Fruit fly (Drosophila melanogaster): Measurements from ENCODE around the gene Nepl19.

Gene Nepl19

dm6 chr3R:28859058-28859526, 20.8 kb downstream of the Nepl19 start, which contains the start of gene Inx3:
TSS of gene Inx3 (minus strand) at chr3R:28859497.
- TF ChIP-seq jim (GFP tag; optimal IDR thresholded peaks at IDR 0.05) (no peak), Jra (GFP tag; optimal IDR thresholded peaks at IDR 0.05) (no peak), dl (GFP tag; optimal IDR thresholded peaks at IDR 0.05; ENCODE audit: insufficient read depth in 1 of 2, partially characterized antibody in 2 of 2) (peak; percentile 74 to 87), lola (GFP tag; optimal IDR thresholded peaks at IDR 0.05) (no peak), Dfd (GFP tag; optimal IDR thresholded peaks at IDR 0.05) (no peak), Hr78 (GFP tag; optimal IDR thresholded peaks at IDR 0.05) (no peak), Sp1 (GFP tag; optimal IDR thresholded peaks at IDR 0.05) (peak; percentile 8), GATAd (GFP tag; optimal IDR thresholded peaks at IDR 0.05) (no peak), h (GFP tag; optimal IDR thresholded peaks at IDR 0.05) (peak; percentile 34), HLH106 (tag; optimal IDR thresholded peaks at IDR 0.05) (no peak), tai (GFP tag; optimal IDR thresholded peaks at IDR 0.05) (no peak), fru (GFP tag; optimal IDR thresholded peaks at IDR 0.05) (peak; percentile 3), OdsH (GFP tag; optimal IDR thresholded peaks at IDR 0.05) (peak; percentile 14), rgr (GFP tag; optimal IDR thresholded peaks at IDR 0.05) (no peak), psq (GFP tag; optimal IDR thresholded peaks at IDR 0.05) (peak; percentile 41), Rel (GFP tag; optimal IDR thresholded peaks at IDR 0.05) (no peak), Rel (tag; optimal IDR thresholded peaks at IDR 0.05) (peak; percentile 67), Mio (GFP tag; optimal IDR thresholded peaks at IDR 0.05) (no peak), CrebA (GFP tag; optimal IDR thresholded peaks at IDR 0.05; ENCODE audit: borderline replicate concordance) (peak; percentile 42), ey (GFP tag; optimal IDR thresholded peaks at IDR 0.05) (no peak), dmrt93B (GFP tag; optimal IDR thresholded peaks at IDR 0.05) (no peak), Hnf4 (GFP tag; optimal IDR thresholded peaks at IDR 0.05) (peak; percentile 28), CG32264 (GFP tag; optimal IDR thresholded peaks at IDR 0.05) (no peak), pan (optimal IDR thresholded peaks at IDR 0.05) (no peak), Dif (GFP tag; optimal IDR thresholded peaks at IDR 0.05; ENCODE audit: partially characterized antibody) (peak; percentile 79), brk (GFP tag; optimal IDR thresholded peaks at IDR 0.05) (no peak), sv (GFP tag; optimal IDR thresholded peaks at IDR 0.05) (no peak), woc (GFP tag; optimal IDR thresholded peaks at IDR 0.05) (no peak), Vsx2 (GFP tag; optimal IDR thresholded peaks at IDR 0.05; ENCODE audit: partially characterized antibody) (peak; percentile 87), sage (GFP tag; optimal IDR thresholded peaks at IDR 0.05) (no peak), Hr83 (GFP tag; optimal IDR thresholded peaks at IDR 0.05; ENCODE audit: poor library complexity, severe bottlenecking) (peak; percentile 87), Abd-B (GFP tag; optimal IDR thresholded peaks at IDR 0.05) (no peak), Myc (optimal IDR thresholded peaks at IDR 0.05) (no peak), br (GFP tag; optimal IDR thresholded peaks at IDR 0.05) (peak; percentile 28), CG9705 (GFP tag; optimal IDR thresholded peaks at IDR 0.05) (no peak), N (GFP tag; optimal IDR thresholded peaks at IDR 0.05) (no peak), foxo (GFP tag; optimal IDR thresholded peaks at IDR 0.05) (peak in 1 of 2 experiments; percentile 25), dsf (GFP tag; optimal IDR thresholded peaks at IDR 0.05; ENCODE audit: borderline replicate concordance) (no peak), usp (GFP tag; optimal IDR thresholded peaks at IDR 0.05) (no peak)

dm6 chr3R:28858241-28858647, 21.7 kb downstream of the Nepl19 start:
- TF ChIP-seq OdsH (GFP tag; optimal IDR thresholded peaks at IDR 0.05) (no peak), Dfd (GFP tag; optimal IDR thresholded peaks at IDR 0.05) (no peak), CrebA (GFP tag; optimal IDR thresholded peaks at IDR 0.05; ENCODE audit: borderline replicate concordance) (peak; percentile 70), Hr83 (GFP tag; optimal IDR thresholded peaks at IDR 0.05; ENCODE audit: poor library complexity, severe bottlenecking) (peak; percentile 41), sv (GFP tag; optimal IDR thresholded peaks at IDR 0.05) (no peak), HLH106 (tag; optimal IDR thresholded peaks at IDR 0.05) (no peak), CG32264 (GFP tag; optimal IDR thresholded peaks at IDR 0.05) (no peak), tai (GFP tag; optimal IDR thresholded peaks at IDR 0.05) (no peak), pan (optimal IDR thresholded peaks at IDR 0.05) (no peak), Myc (optimal IDR thresholded peaks at IDR 0.05) (no peak), fru (GFP tag; optimal IDR thresholded peaks at IDR 0.05) (no peak), sage (GFP tag; optimal IDR thresholded peaks at IDR 0.05) (no peak), GATAd (GFP tag; optimal IDR thresholded peaks at IDR 0.05) (no peak), woc (GFP tag; optimal IDR thresholded peaks at IDR 0.05) (no peak), psq (GFP tag; optimal IDR thresholded peaks at IDR 0.05) (peak; percentile 22), Dif (GFP tag; optimal IDR thresholded peaks at IDR 0.05; ENCODE audit: partially characterized antibody) (peak; percentile 4), Mio (GFP tag; optimal IDR thresholded peaks at IDR 0.05) (no peak), h (GFP tag; optimal IDR thresholded peaks at IDR 0.05) (peak; percentile 25), dmrt93B (GFP tag; optimal IDR thresholded peaks at IDR 0.05) (no peak), foxo (GFP tag; optimal IDR thresholded peaks at IDR 0.05) (no peak), usp (GFP tag; optimal IDR thresholded peaks at IDR 0.05) (no peak), N (GFP tag; optimal IDR thresholded peaks at IDR 0.05) (no peak), brk (GFP tag; optimal IDR thresholded peaks at IDR 0.05) (peak; percentile 1), CG9705 (GFP tag; optimal IDR thresholded peaks at IDR 0.05) (peak; percentile 6), Vsx2 (GFP tag; optimal IDR thresholded peaks at IDR 0.05; ENCODE audit: partially characterized antibody) (no peak), Hnf4 (GFP tag; optimal IDR thresholded peaks at IDR 0.05) (no peak), Rel (GFP tag; optimal IDR thresholded peaks at IDR 0.05) (peak; percentile 81), Rel (tag; optimal IDR thresholded peaks at IDR 0.05) (peak; percentile 21), Sp1 (GFP tag; optimal IDR thresholded peaks at IDR 0.05) (peak; percentile 80), dsf (GFP tag; optimal IDR thresholded peaks at IDR 0.05; ENCODE audit: borderline replicate concordance) (no peak), br (GFP tag; optimal IDR thresholded peaks at IDR 0.05) (no peak), lola (GFP tag; optimal IDR thresholded peaks at IDR 0.05) (no peak), jim (GFP tag; optimal IDR thresholded peaks at IDR 0.05) (no peak), Jra (GFP tag; optimal IDR thresholded peaks at IDR 0.05) (no peak), rgr (GFP tag; optimal IDR thresholded peaks at IDR 0.05) (no peak), Abd-B (GFP tag; optimal IDR thresholded peaks at IDR 0.05) (no peak), ey (GFP tag; optimal IDR thresholded peaks at IDR 0.05) (no peak), dl (GFP tag; optimal IDR thresholded peaks at IDR 0.05; ENCODE audit: insufficient read depth in 1 of 2, partially characterized antibody in 2 of 2) (no peak), Hr78 (GFP tag; optimal IDR thresholded peaks at IDR 0.05) (no peak)

Measured in whole organism, wandering third instar larva.